Fruit fly (Drosophila melanogaster) whole organism, embryonic: Measurements from ENCODE around the gene CG33325.
A peak's percentile ranks its signal among the peaks of the same experiment; 100 is the strongest.

Experiments used
- CG10147 ChIP-seq: fragments of 200-800 bp; sonication (Bioruptor generic); optimal IDR thresholded peaks from 2 replicates; lab custom pipeline; 2019; ENCODE audit warnings: missing biosample characterization, mild to moderate bottlenecking, missing genetic modification characterization, moderate library complexity
- CG10209 ChIP-seq: fragments of 200-800 bp; sonication (Bioruptor generic); optimal IDR thresholded peaks from 3 replicates; lab custom pipeline; 2017; ENCODE audit warnings: missing biosample characterization, mild to moderate bottlenecking, missing genetic modification characterization, missing genetic modification reagents
- CG10274 ChIP-seq: fragments of 200-800 bp; sonication (Bioruptor generic); optimal IDR thresholded peaks from 3 replicates; lab custom pipeline; 2017; ENCODE audit warnings: missing biosample characterization, mild to moderate bottlenecking, missing genetic modification characterization
- CG10431 ChIP-seq: fragments of 200-800 bp; sonication (Bioruptor generic); optimal IDR thresholded peaks from 3 replicates; lab custom pipeline; 2018; ENCODE audit warnings: missing biosample characterization, mild to moderate bottlenecking, missing genetic modification characterization
- CG11085 ChIP-seq: fragments of 200-800 bp; sonication (Bioruptor generic); IDR thresholded peaks from 2 replicates; pipeline ENCODE4 v1.3.6; 2022; ENCODE audit warnings: missing biosample characterization, missing genetic modification characterization
- CG11247 ChIP-seq: fragments of 200-800 bp; sonication (Bioruptor generic); IDR thresholded peaks from 2 replicates; pipeline ENCODE4 v1.3.6; 2022; ENCODE audit warnings: missing biosample characterization, missing genetic modification characterization
- CG12155 ChIP-seq: fragments of 200-800 bp; sonication (Bioruptor generic); optimal IDR thresholded peaks from 3 replicates; lab custom pipeline; 2016; ENCODE audit warnings: missing biosample characterization, missing genetic modification characterization
- CG15269 ChIP-seq: fragments of 200-800 bp; sonication (Bioruptor generic); optimal IDR thresholded peaks from 2 replicates; lab custom pipeline; 2018; ENCODE audit warnings: missing biosample characterization, mild to moderate bottlenecking, missing genetic modification characterization, moderate library complexity
- CG1602 ChIP-seq: fragments of 200-800 bp; sonication (Bioruptor generic); optimal IDR thresholded peaks from 3 replicates; lab custom pipeline; 2016; ENCODE audit warnings: missing biosample characterization, missing genetic modification characterization
- CG2120 ChIP-seq: fragments of 200-800 bp; sonication (Bioruptor generic); optimal IDR thresholded peaks from 3 replicates; lab custom pipeline; 2016; ENCODE audit warnings: missing biosample characterization, missing genetic modification characterization
- CG30431 ChIP-seq: fragments of 200-800 bp; sonication (Bioruptor generic); optimal IDR thresholded peaks from 2 replicates; lab custom pipeline; 2017; ENCODE audit warnings: missing biosample characterization, missing genetic modification characterization
- CG31441 ChIP-seq: fragments of 200-800 bp; sonication (Bioruptor generic); IDR thresholded peaks from 2 replicates; pipeline ENCODE4 v1.3.6; 2022; ENCODE audit warnings: missing biosample characterization, missing genetic modification characterization
- CG43689 ChIP-seq: fragments of 200-800 bp; sonication (Bioruptor generic); IDR thresholded peaks from 2 replicates; pipeline ENCODE4 v1.3.6; 2022; ENCODE audit warnings: missing biosample characterization, missing genetic modification characterization
- CG4424 ChIP-seq: fragments of 200-800 bp; sonication (Bioruptor generic); optimal IDR thresholded peaks from 3 replicates; lab custom pipeline; 2016; ENCODE audit warnings: missing biosample characterization, missing genetic modification characterization
- CG5245 ChIP-seq: fragments of 200-800 bp; sonication (Bioruptor generic); optimal IDR thresholded peaks from 3 replicates; lab custom pipeline; 2016; ENCODE audit warnings: missing biosample characterization, missing genetic modification characterization
- CG6254 ChIP-seq: fragments of 200-800 bp; sonication (Bioruptor generic); optimal IDR thresholded peaks from 3 replicates; lab custom pipeline; 2017; ENCODE audit warnings: mild to moderate bottlenecking, missing biosample characterization, missing genetic modification reagents, missing genetic modification characterization
- CG8478 ChIP-seq: fragments of >200 bp; optimal IDR thresholded peaks from 2 replicates; lab custom pipeline; 2018
- Dip2 ChIP-seq: fragments of 200-800 bp; sonication (Bioruptor generic); IDR thresholded peaks from 2 replicates; pipeline ENCODE4 v1.3.6; 2022; ENCODE audit warnings: missing biosample characterization, missing genetic modification characterization
- Doc2 ChIP-seq: fragments of 200-800 bp; sonication (Bioruptor generic); IDR thresholded peaks from 2 replicates; pipeline ENCODE4 v1.3.6; 2022; ENCODE audit warnings: missing biosample characterization, missing genetic modification characterization
- Eip74EF ChIP-seq, 2 experiments: fragments of 200-800 bp in 1 of 2; fragments of >200 bp in 1 of 2; sonication (Bioruptor generic) in 1 of 2; optimal IDR thresholded peaks; 2 replicates each; lab custom pipeline; 2017 to 2019; ENCODE audit warnings: missing biosample characterization in 2 of 2, missing genetic modification characterization in 2 of 2, mild to moderate bottlenecking in 1 of 2, moderate library complexity in 1 of 2
- Ets97D ChIP-seq: fragments of 200-800 bp; sonication (Bioruptor generic); optimal IDR thresholded peaks from 3 replicates; lab custom pipeline; 2016; ENCODE audit warnings: missing biosample characterization, missing genetic modification characterization
- HLH3B ChIP-seq: fragments of 200-800 bp; sonication (Bioruptor generic); IDR thresholded peaks from 2 replicates; pipeline ENCODE4 v1.3.6; 2022; ENCODE audit warnings: missing biosample characterization, missing genetic modification characterization
- Hr51 ChIP-seq, 2 experiments: fragments of 200-800 bp; sonication (Bioruptor generic); optimal IDR thresholded peaks; 2 replicates in 1 of 2; 3 replicates in 1 of 2; lab custom pipeline; 2016 to 2018; ENCODE audit warnings: missing biosample characterization in 2 of 2, missing genetic modification characterization in 2 of 2, mild to moderate bottlenecking in 1 of 2, moderate library complexity in 1 of 2
- MBD-R2 ChIP-seq: fragments of 200-800 bp; sonication (Bioruptor generic); IDR thresholded peaks from 2 replicates; pipeline ENCODE4 v1.3.6; 2022; ENCODE audit warnings: missing biosample characterization, missing genetic modification characterization
- Med ChIP-seq: fragments of 200-800 bp; sonication (Bioruptor generic); peaks from one replicate; lab custom pipeline; 2016; ENCODE audit warnings: missing biosample characterization, missing genetic modification characterization, mild to moderate bottlenecking, inconsistent platforms, moderate library complexity
- Meics ChIP-seq: fragments of 200-800 bp; sonication (Bioruptor generic); optimal IDR thresholded peaks from 2 replicates; lab custom pipeline; 2017; ENCODE audit warnings: missing biosample characterization, mild to moderate bottlenecking, missing genetic modification characterization
- Mes4 ChIP-seq: fragments of 200-800 bp; sonication (Bioruptor generic); optimal IDR thresholded peaks from 2 replicates; lab custom pipeline; 2016; ENCODE audit warnings: missing biosample characterization, missing genetic modification characterization
- Neu2 ChIP-seq: fragments of 200-800 bp; sonication (Bioruptor generic); optimal IDR thresholded peaks from 3 replicates; lab custom pipeline; 2016; ENCODE audit warnings: missing biosample characterization, missing genetic modification characterization, borderline replicate concordance
- Oli ChIP-seq: fragments of 200-800 bp; sonication (Bioruptor generic); optimal IDR thresholded peaks from 2 replicates; lab custom pipeline; 2018; ENCODE audit warnings: missing biosample characterization, mild to moderate bottlenecking, missing genetic modification characterization, moderate library complexity
- Ravus ChIP-seq: fragments of 200-800 bp; sonication (Bioruptor generic); IDR thresholded peaks from 2 replicates; pipeline ENCODE4 v1.3.6; 2022; ENCODE audit warnings: missing biosample characterization, missing genetic modification characterization
- Sin3A ChIP-seq: fragments of >200 bp; optimal IDR thresholded peaks from 2 replicates; lab custom pipeline; 2018
- abd-A ChIP-seq: fragments of 200-800 bp; sonication (Bioruptor generic); optimal IDR thresholded peaks from 3 replicates; lab custom pipeline; 2019; ENCODE audit warnings: missing biosample characterization, mild to moderate bottlenecking, missing genetic modification characterization, moderate library complexity
- ac ChIP-seq: fragments of 200-800 bp; sonication (Bioruptor generic); optimal IDR thresholded peaks from 3 replicates; lab custom pipeline; 2017; ENCODE audit warnings: missing biosample characterization, mild to moderate bottlenecking, missing genetic modification characterization
- cas ChIP-seq: fragments of 200-800 bp; sonication (Bioruptor generic); IDR thresholded peaks from 2 replicates; pipeline ENCODE4 v1.3.6; 2022; ENCODE audit warnings: missing biosample characterization, missing genetic modification characterization
- caup ChIP-seq: fragments of 200-800 bp; sonication (Bioruptor generic); optimal IDR thresholded peaks from 3 replicates; lab custom pipeline; 2017; ENCODE audit warnings: missing biosample characterization, mild to moderate bottlenecking, missing genetic modification characterization, moderate library complexity; ENCODE audit not compliant: severe bottlenecking
- cg ChIP-seq: fragments of 200-800 bp; sonication (Bioruptor generic); optimal IDR thresholded peaks from 3 replicates; lab custom pipeline; 2019; ENCODE audit warnings: missing biosample characterization, mild to moderate bottlenecking, missing genetic modification characterization, moderate library complexity
- crc ChIP-seq: fragments of 200-800 bp; sonication (Bioruptor generic); optimal IDR thresholded peaks from 2 replicates; lab custom pipeline; 2016; ENCODE audit warnings: missing biosample characterization, missing genetic modification characterization
- dmrt11E ChIP-seq: fragments of 200-800 bp; sonication (Bioruptor generic); optimal IDR thresholded peaks from 3 replicates; lab custom pipeline; 2018; ENCODE audit warnings: missing biosample characterization, mild to moderate bottlenecking, missing genetic modification characterization, moderate library complexity
- en ChIP-seq: fragments of 200-800 bp; sonication (Bioruptor generic); optimal IDR thresholded peaks from 2 replicates; lab custom pipeline; 2016; ENCODE audit warnings: missing biosample characterization, missing genetic modification characterization
- fd64A ChIP-seq: fragments of 200-800 bp; sonication (Bioruptor generic); optimal IDR thresholded peaks from 3 replicates; lab custom pipeline; 2018; ENCODE audit warnings: missing biosample characterization, mild to moderate bottlenecking, missing genetic modification characterization
- h ChIP-seq: fragments of >200 bp; optimal IDR thresholded peaks from 2 replicates; lab custom pipeline; 2017
- her ChIP-seq: fragments of 200-800 bp; sonication (Bioruptor generic); optimal IDR thresholded peaks from 2 replicates; lab custom pipeline; 2016; ENCODE audit warnings: missing biosample characterization, missing genetic modification characterization
- inv ChIP-seq: fragments of 200-800 bp; sonication (Bioruptor generic); IDR thresholded peaks from 2 replicates; pipeline ENCODE4 v1.3.6; 2022; ENCODE audit warnings: missing biosample characterization, missing genetic modification characterization; ENCODE audit not compliant: partially characterized antibody
- luna ChIP-seq: fragments of 200-800 bp; sonication (Bioruptor generic); optimal IDR thresholded peaks from 2 replicates; lab custom pipeline; 2016; ENCODE audit warnings: missing biosample characterization, missing genetic modification characterization
- mirr ChIP-seq: fragments of 200-800 bp; sonication (Bioruptor generic); optimal IDR thresholded peaks from 3 replicates; lab custom pipeline; 2018; ENCODE audit warnings: missing biosample characterization, mild to moderate bottlenecking, missing genetic modification characterization
- peb ChIP-seq: fragments of 200-800 bp; sonication (Bioruptor generic); IDR thresholded peaks from 2 replicates; pipeline ENCODE4 v1.3.6; 2022; ENCODE audit warnings: missing biosample characterization, missing genetic modification characterization
- pho ChIP-seq: fragments of 200-800 bp; sonication (Bioruptor generic); optimal IDR thresholded peaks from 2 replicates; lab custom pipeline; 2016; ENCODE audit warnings: missing biosample characterization, missing genetic modification characterization
- schlank ChIP-seq: fragments of 200-800 bp; sonication (Bioruptor generic); optimal IDR thresholded peaks from 2 replicates; lab custom pipeline; 2018; ENCODE audit warnings: missing biosample characterization, mild to moderate bottlenecking, missing genetic modification characterization
- shn ChIP-seq: fragments of 200-800 bp; sonication (Bioruptor generic); optimal IDR thresholded peaks from 3 replicates; lab custom pipeline; 2016; ENCODE audit warnings: missing biosample characterization, missing genetic modification characterization
- slbo ChIP-seq: fragments of 200-800 bp; sonication (Bioruptor generic); IDR thresholded peaks from 2 replicates; pipeline ENCODE4 v1.3.6; 2022; ENCODE audit warnings: missing biosample characterization, missing genetic modification characterization
- sr ChIP-seq: fragments of 200-800 bp; sonication (Bioruptor generic); IDR thresholded peaks from 3 replicates; pipeline ENCODE4 v1.3.6; 2022; ENCODE audit warnings: missing biosample characterization, missing genetic modification characterization
- trh ChIP-seq: fragments of 200-800 bp; sonication (Bioruptor generic); optimal IDR thresholded peaks from 2 replicates; lab custom pipeline; 2016; ENCODE audit warnings: missing biosample characterization, missing genetic modification characterization

CG33325 gene

DNA sequence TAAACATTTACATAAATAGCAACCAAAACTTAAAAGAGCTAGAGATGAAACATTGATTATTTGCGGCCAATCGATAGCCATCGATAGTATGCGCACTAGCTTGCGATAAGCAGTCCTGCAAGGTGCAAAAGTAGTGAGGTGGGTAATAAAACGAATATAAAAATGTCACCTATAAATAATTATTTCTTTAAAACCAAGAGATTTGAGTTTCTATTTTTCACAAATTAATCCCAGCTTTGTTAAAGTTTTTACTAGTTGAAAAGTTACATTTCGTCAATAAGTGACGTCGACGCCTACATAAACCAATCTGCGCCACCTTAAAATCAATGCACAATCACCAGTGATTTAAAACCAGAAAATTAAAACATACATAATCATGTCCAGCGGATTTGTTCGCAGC, 29.1 kb downstream of the CG33325 start, which contains the start of the genes Mkk4 and SLIRP2 (continued):
- TF ChIP-seq abd-A (tag; lab: Kevin White, UChicago) (no peak), Sin3A (lab: Kevin White, UChicago) (peak; percentile 86), CG10274 (GFP tag; lab: Kevin White, UChicago) (peak; percentile 92), shn (GFP tag; lab: Kevin White, UChicago) (peak; percentile 98), CG11085 (GFP tag; lab: Robert Waterston, UW) (peak; percentile 98), CG5245 (GFP tag; lab: Kevin White, UChicago) (peak; percentile 99), CG11247 (GFP tag; lab: Robert Waterston, UW) (peak; percentile 99), Hr51 (GFP tag; optimal IDR thresholded peaks at IDR 0.05; lab: Kevin White, UChicago) (peak; percentile 99), MBD-R2 (peak; percentile 100), Ets97D (peak; percentile 95), CG8478 (lab: Kevin White, UChicago) (no peak), Meics (GFP tag; lab: Kevin White, UChicago) (peak; percentile 98), CG43689 (GFP tag; lab: Robert Waterston, UW) (peak; percentile 97), CG31441 (GFP tag; lab: Robert Waterston, UW) (peak; percentile 99), CG4424 (peak; percentile 99), Doc2 (peak; percentile 96), pho (GFP tag; lab: Kevin White, UChicago) (peak; percentile 99), Oli (peak; percentile 99), Dip2 (GFP tag; lab: Robert Waterston, UW) (peak; percentile 78), Ravus (GFP tag; lab: Robert Waterston, UW) (peak; percentile 97), cas (GFP tag; lab: Robert Waterston, UW) (peak; percentile 97), en (GFP tag; lab: Kevin White, UChicago) (peak; percentile 97), her (GFP tag; lab: Kevin White, UChicago) (peak; percentile 96), Mes4 (peak; percentile 98), CG10209 (GFP tag; lab: Kevin White, UChicago) (peak; percentile 99), CG15269 (tag; lab: Kevin White, UChicago) (peak; percentile 99), ac (peak; percentile 96), slbo (GFP tag; lab: Robert Waterston, UW) (peak; percentile 99), caup (peak; percentile 99), inv (GFP tag; lab: Robert Waterston, UW) (peak; percentile 80), sr (GFP tag; lab: Robert Waterston, UW) (peak; percentile 95), CG30431 (GFP tag; lab: Kevin White, UChicago) (peak; percentile 99), CG12155 (GFP tag; lab: Kevin White, UChicago) (peak; percentile 98), mirr (GFP tag; lab: Kevin White, UChicago) (peak; percentile 97), HLH3B (GFP tag; lab: Robert Waterston, UW) (peak; percentile 99), CG2120 (peak; percentile 99), peb (peak; percentile 98), Neu2 (GFP tag; lab: Kevin White, UChicago) (peak; percentile 95), Med (GFP tag; lab: Kevin White, UChicago) (peak; percentile 100), luna (GFP tag; lab: Kevin White, UChicago) (peak; percentile 92), dmrt11E (tag; lab: Kevin White, UChicago) (peak; percentile 99), CG10431 (GFP tag; lab: Kevin White, UChicago) (peak; percentile 96), trh (GFP tag; lab: Kevin White, UChicago) (peak; percentile 98), fd64A (GFP tag; lab: Kevin White, UChicago) (peak; percentile 92), cg (GFP tag; lab: Kevin White, UChicago) (no peak), CG1602 (GFP tag; lab: Kevin White, UChicago) (peak; percentile 100), Eip74EF (GFP tag; optimal IDR thresholded peaks at IDR 0.05; lab: Kevin White, UChicago) (peak in 1 of 2 experiments; percentile 98), h (no peak), CG10147 (GFP tag; lab: Kevin White, UChicago) (peak; percentile 99), schlank (tag; lab: Kevin White, UChicago) (peak; percentile 95), crc (GFP tag; lab: Kevin White, UChicago) (peak; percentile 95), CG6254 (peak; percentile 97)
